Worm (Caenorhabditis elegans) whole organism, L1 larva: ENCODE results near the gene F44E2.4.
A peak's percentile ranks its signal among the peaks of the same experiment; 100 is the strongest.

Experiments used
- C16A3.4 ChIP-seq: fragments of 150-350 bp; optimal IDR thresholded peaks from 2 replicates; lab custom pipeline; 2014; ENCODE audit warnings: missing biosample characterization, missing genetic modification characterization
- alr-1 ChIP-seq: fragments of 200-800 bp; sonication (Bioruptor generic); optimal IDR thresholded peaks from 2 replicates; lab custom pipeline; 2018; ENCODE audit warnings: borderline replicate concordance, mild to moderate bottlenecking, missing genetic modification characterization, missing compliant biosample characterization
- ama-1 ChIP-seq: fragments of 150-350 bp; optimal IDR thresholded peaks from 2 replicates; lab custom pipeline; 2014
- blmp-1 ChIP-seq: fragments of 150-350 bp; optimal IDR thresholded peaks from 2 replicates; lab custom pipeline; 2014; ENCODE audit warnings: missing biosample characterization, missing genetic modification characterization
- ceh-63 ChIP-seq: fragments of 200-800 bp; sonication (Bioruptor generic); optimal IDR thresholded peaks from 2 replicates; lab custom pipeline; 2018; ENCODE audit warnings: mild to moderate bottlenecking, missing genetic modification characterization, missing compliant biosample characterization
- ceh-88 ChIP-seq: fragments of 200-800 bp; sonication (Bioruptor generic); IDR thresholded peaks from 2 replicates; pipeline ENCODE4 v1.3.6; 2022; ENCODE audit warnings: missing genetic modification characterization, missing compliant biosample characterization
- efl-1 ChIP-seq, 4 experiments: fragments of 150-350 bp; optimal IDR thresholded peaks in 3 of 4; peaks in 1 of 4; 1 replicate in 1 of 4; 2 replicates in 3 of 4; lab custom pipeline; 2014; ENCODE audit warnings: missing biosample characterization in 2 of 4, missing genetic modification characterization in 2 of 4, missing genetic modification reagents in 2 of 4
- egl-27 ChIP-seq, 2 experiments: fragments of 150-350 bp in 1 of 2; sonication (generic microtip); optimal IDR thresholded peaks; 3 replicates each; lab custom pipeline; 2017 to 2018; ENCODE audit warnings: missing biosample characterization in 2 of 2, missing genetic modification characterization in 2 of 2, missing genetic modification reagents in 2 of 2
- elt-2 ChIP-seq: sonication (generic microtip); optimal IDR thresholded peaks from 2 replicates; lab custom pipeline; 2016; ENCODE audit warnings: missing genetic modification characterization, mild to moderate bottlenecking, inconsistent platforms, missing compliant biosample characterization, missing genetic modification reagents
- elt-3 ChIP-seq, 6 experiments: fragments of 150-350 bp in 1 of 6; sonication (generic microtip); optimal IDR thresholded peaks; 2 replicates each; lab custom pipeline; 2017 to 2018; ENCODE audit warnings: missing biosample characterization in 6 of 6, missing genetic modification characterization in 6 of 6, inconsistent platforms in 1 of 6
- fkh-4 ChIP-seq: sonication (generic microtip); optimal IDR thresholded peaks from 2 replicates; lab custom pipeline; 2016; ENCODE audit warnings: missing compliant biosample characterization, missing genetic modification characterization, borderline replicate concordance
- hlh-4 ChIP-seq: sonication (generic microtip); optimal IDR thresholded peaks from 2 replicates; lab custom pipeline; 2016; ENCODE audit warnings: mild to moderate bottlenecking, missing genetic modification characterization, missing compliant biosample characterization
- hpl-2 ChIP-seq: fragments of 150-350 bp; optimal IDR thresholded peaks from 2 replicates; lab custom pipeline; 2014; ENCODE audit warnings: missing biosample characterization, missing genetic modification reagents, missing genetic modification characterization
- isw-1 ChIP-seq: fragments of 200-800 bp; sonication (Bioruptor generic); IDR thresholded peaks from 2 replicates; pipeline ENCODE4 v1.3.6; 2022; ENCODE audit warnings: missing genetic modification characterization, missing compliant biosample characterization
- jun-1 ChIP-seq: fragments of 150-350 bp; optimal IDR thresholded peaks from 2 replicates; lab custom pipeline; 2014; ENCODE audit warnings: missing biosample characterization, missing genetic modification reagents, missing genetic modification characterization
- lin-13 ChIP-seq: fragments of 150-350 bp; optimal IDR thresholded peaks from 2 replicates; lab custom pipeline; 2014; ENCODE audit warnings: missing biosample characterization, missing genetic modification reagents, missing genetic modification characterization
- lin-14 ChIP-seq: fragments of 200-800 bp; sonication (Bioruptor generic); optimal IDR thresholded peaks from 2 replicates; lab custom pipeline; 2018; ENCODE audit warnings: mild to moderate bottlenecking, missing genetic modification characterization, moderate library complexity, missing compliant biosample characterization
- lin-15B ChIP-seq: fragments of 150-350 bp; sonication (generic microtip); optimal IDR thresholded peaks from 3 replicates; lab custom pipeline; 2014; ENCODE audit warnings: missing biosample characterization, missing genetic modification characterization
- lin-35 ChIP-seq, 2 experiments: fragments of 150-350 bp; optimal IDR thresholded peaks; 2 replicates each; lab custom pipeline; 2014; ENCODE audit warnings: missing biosample characterization in 2 of 2, missing genetic modification characterization in 2 of 2, missing genetic modification reagents in 2 of 2
- lsy-2 ChIP-seq, 2 experiments: fragments of 150-350 bp; optimal IDR thresholded peaks; 2 replicates each; lab custom pipeline; 2014; ENCODE audit warnings: missing biosample characterization in 2 of 2, missing genetic modification characterization in 2 of 2
- mab-9 ChIP-seq: fragments of 200-800 bp; sonication (Bioruptor generic); IDR thresholded peaks from 2 replicates; pipeline ENCODE4 v1.3.6; 2022; ENCODE audit warnings: missing genetic modification reagents, missing genetic modification characterization, missing compliant biosample characterization
- mdl-1 ChIP-seq, 2 experiments: fragments of 150-350 bp; optimal IDR thresholded peaks; 2 replicates each; lab custom pipeline; 2014 to 2017; ENCODE audit warnings: missing biosample characterization in 2 of 2, missing genetic modification characterization in 2 of 2, inconsistent platforms in 1 of 2
- mef-2 ChIP-seq: fragments of 150-350 bp; optimal IDR thresholded peaks from 2 replicates; lab custom pipeline; 2014; ENCODE audit warnings: missing biosample characterization, missing genetic modification characterization
- mep-1 ChIP-seq: fragments of 150-350 bp; optimal IDR thresholded peaks from 2 replicates; lab custom pipeline; 2014; ENCODE audit warnings: missing biosample characterization, missing genetic modification characterization
- nhr-20 ChIP-seq: sonication (generic microtip); optimal IDR thresholded peaks from 2 replicates; lab custom pipeline; 2016; ENCODE audit warnings: mild to moderate bottlenecking, missing genetic modification characterization, missing compliant biosample characterization
- nhr-237 ChIP-seq: fragments of 150-350 bp; optimal IDR thresholded peaks from 2 replicates; lab custom pipeline; 2014; ENCODE audit warnings: missing biosample characterization, missing genetic modification characterization
- nhr-71 ChIP-seq: sonication (generic microtip); optimal IDR thresholded peaks from 2 replicates; lab custom pipeline; 2016; ENCODE audit warnings: mild to moderate bottlenecking, missing genetic modification characterization, moderate library complexity, missing compliant biosample characterization
- nhr-84 ChIP-seq: sonication (generic microtip); optimal IDR thresholded peaks from 2 replicates; lab custom pipeline; 2017; ENCODE audit warnings: missing biosample characterization, missing genetic modification characterization
- nhr-85 ChIP-seq: sonication (generic microtip); peaks from one replicate; lab custom pipeline; 2016; ENCODE audit warnings: missing genetic modification characterization, inconsistent platforms, missing compliant biosample characterization
- nhr-90 ChIP-seq: sonication (generic microtip); optimal IDR thresholded peaks from 2 replicates; lab custom pipeline; 2016; ENCODE audit warnings: mild to moderate bottlenecking, missing genetic modification characterization, missing compliant biosample characterization; ENCODE audit not compliant: poor library complexity
- pag-3 ChIP-seq: sonication (generic microtip); optimal IDR thresholded peaks from 2 replicates; lab custom pipeline; 2017; ENCODE audit warnings: missing genetic modification characterization, mild to moderate bottlenecking, missing compliant biosample characterization, antibody characterized with exemption, borderline replicate concordance; ENCODE audit not compliant: insufficient read depth
- pax-3 ChIP-seq: fragments of 200-800 bp; sonication (Bioruptor generic); optimal IDR thresholded peaks from 2 replicates; lab custom pipeline; 2018; ENCODE audit warnings: mild to moderate bottlenecking, missing genetic modification characterization, moderate library complexity, missing compliant biosample characterization
- rnt-1 ChIP-seq: sonication (generic microtip); optimal IDR thresholded peaks from 2 replicates; lab custom pipeline; 2016; ENCODE audit warnings: mild to moderate bottlenecking, missing genetic modification characterization, moderate library complexity, missing compliant biosample characterization
- skn-1 ChIP-seq: fragments of 150-350 bp; optimal IDR thresholded peaks from 2 replicates; lab custom pipeline; 2014; ENCODE audit warnings: missing biosample characterization, missing genetic modification characterization
- snpc-4 ChIP-seq: fragments of 150-350 bp; optimal IDR thresholded peaks from 2 replicates; lab custom pipeline; 2014; ENCODE audit warnings: missing biosample characterization, missing genetic modification characterization
- snu-23 ChIP-seq: sonication (generic microtip); optimal IDR thresholded peaks from 2 replicates; lab custom pipeline; 2016; ENCODE audit warnings: missing genetic modification characterization, missing compliant biosample characterization
- swsn-7 ChIP-seq: sonication (generic microtip); optimal IDR thresholded peaks from 2 replicates; lab custom pipeline; 2016; ENCODE audit warnings: missing genetic modification characterization, missing compliant biosample characterization
- unc-130 ChIP-seq: fragments of 150-350 bp; optimal IDR thresholded peaks from 2 replicates; lab custom pipeline; 2017; ENCODE audit warnings: missing biosample characterization, missing genetic modification characterization, inconsistent platforms
- vab-15 ChIP-seq: sonication (generic microtip); optimal IDR thresholded peaks from 2 replicates; lab custom pipeline; 2017; ENCODE audit warnings: missing genotype, mild to moderate bottlenecking, missing genetic modification characterization, missing compliant biosample characterization
- xbp-1 ChIP-seq: sonication (generic microtip); optimal IDR thresholded peaks from 2 replicates; lab custom pipeline; 2016; ENCODE audit warnings: missing genetic modification characterization, missing compliant biosample characterization
- zag-1 ChIP-seq: fragments of 150-350 bp; optimal IDR thresholded peaks from 2 replicates; lab custom pipeline; 2014; ENCODE audit warnings: missing biosample characterization, missing genetic modification characterization

Gene F44E2.4

ce11 chrIII:8867922-8868655 lies 29.9 kb upstream of the F44E2.4 start (continued):
- TF ChIP-seq efl-1 (optimal IDR thresholded peaks at IDR 0.05; lab: Kevin White, UChicago), result no peak
- peak; percentile 5 to 86 for TF ChIP-seq efl-1 (GFP tag; optimal IDR thresholded peaks at IDR 0.05 in 1 of 2; lab: Kevin White, UChicago)
- peak; percentile 87 for TF ChIP-seq blmp-1
- TF ChIP-seq snu-23 (GFP tag; lab: Kevin White, UChicago), result peak; percentile 42
- no peak for TF ChIP-seq egl-27 (tag; optimal IDR thresholded peaks at IDR 0.05; lab: Kevin White, UChicago)
- TF ChIP-seq zag-1 (tag; lab: Kevin White, UChicago), result no peak
- no peak for TF ChIP-seq snpc-4
- TF ChIP-seq nhr-90, result peak; percentile 40
- TF ChIP-seq C16A3.4 (tag; lab: Kevin White, UChicago), result no peak
- no peak for TF ChIP-seq mab-9 (GFP tag; lab: Robert Waterston, UW)

ce11 chrIII:8866983-8867842 lies 29.0 kb upstream of the F44E2.4 start:
- TF ChIP-seq hpl-2 (GFP tag; lab: Kevin White, UChicago) (no peak), unc-130 (tag; lab: Kevin White, UChicago) (peak; percentile 2), elt-3 (tag; optimal IDR thresholded peaks at IDR 0.05; lab: Kevin White, UChicago) (peak in 1 of 6 experiments; percentile 75), mef-2 (tag; lab: Kevin White, UChicago) (no peak), nhr-85 (tag; lab: Kevin White, UChicago) (peak; percentile 81), lin-35 (GFP tag; optimal IDR thresholded peaks at IDR 0.05; lab: Kevin White, UChicago) (peak in 1 of 2 experiments; percentile 61), C16A3.4 (tag; lab: Kevin White, UChicago) (peak; percentile 4), lsy-2 (tag; optimal IDR thresholded peaks at IDR 0.05; lab: Kevin White, UChicago) (peak; percentile 6 to 13), xbp-1 (tag; lab: Kevin White, UChicago) (peak; percentile 10), isw-1 (GFP tag; lab: Robert Waterston, UW) (no peak), lin-13 (GFP tag; lab: Kevin White, UChicago) (no peak), vab-15 (tag; lab: Kevin White, UChicago) (peak; percentile 5), rnt-1 (tag; lab: Kevin White, UChicago) (peak; percentile 44), jun-1 (peak; percentile 10), blmp-1 (peak; percentile 91), ceh-88 (no peak), nhr-71 (peak; percentile 16), elt-2 (tag; lab: Kevin White, UChicago) (no peak), lin-14 (GFP tag; lab: Kevin White, UChicago) (peak; percentile 49), mep-1 (tag; lab: Kevin White, UChicago) (peak; percentile 33), skn-1 (tag; lab: Kevin White, UChicago) (peak; percentile 8), efl-1 (optimal IDR thresholded peaks at IDR 0.05; lab: Kevin White, UChicago) (no peak), efl-1 (GFP tag; optimal IDR thresholded peaks at IDR 0.05 in 1 of 2; lab: Kevin White, UChicago) (peak in 1 of 2 experiments; percentile 73), ama-1 (lab: Kevin White, UChicago) (peak; percentile 80), mdl-1 (tag; optimal IDR thresholded peaks at IDR 0.05; lab: Kevin White, UChicago) (peak in 1 of 2 experiments; percentile 45), nhr-20 (peak; percentile 62)

DNA sequence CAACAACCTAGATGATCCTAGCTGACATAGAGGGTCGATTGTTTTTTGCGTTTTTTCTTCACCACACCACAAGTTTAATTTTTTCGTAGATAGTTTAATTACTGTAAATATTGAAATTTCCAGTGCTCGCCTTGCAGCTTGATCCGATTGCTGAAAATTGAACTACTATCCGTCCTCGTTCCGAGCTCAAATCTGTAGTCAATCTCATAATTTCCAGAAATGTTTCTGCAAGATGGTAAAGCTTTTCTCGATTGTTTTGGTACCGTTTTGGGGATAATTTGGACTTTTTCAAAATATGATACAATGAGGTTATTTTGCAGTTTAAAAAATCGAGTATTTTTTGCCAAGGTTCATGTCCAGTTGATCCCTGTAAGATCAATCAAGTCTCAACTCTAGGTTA lies 27.8 kb upstream of the F44E2.4 start:
- TF ChIP-seq efl-1 (optimal IDR thresholded peaks at IDR 0.05; lab: Kevin White, UChicago) (no peak), efl-1 (GFP tag; optimal IDR thresholded peaks at IDR 0.05 in 1 of 2; lab: Kevin White, UChicago) (peak in 1 of 2 experiments; percentile 63), C16A3.4 (tag; lab: Kevin White, UChicago) (no peak)

DNA sequence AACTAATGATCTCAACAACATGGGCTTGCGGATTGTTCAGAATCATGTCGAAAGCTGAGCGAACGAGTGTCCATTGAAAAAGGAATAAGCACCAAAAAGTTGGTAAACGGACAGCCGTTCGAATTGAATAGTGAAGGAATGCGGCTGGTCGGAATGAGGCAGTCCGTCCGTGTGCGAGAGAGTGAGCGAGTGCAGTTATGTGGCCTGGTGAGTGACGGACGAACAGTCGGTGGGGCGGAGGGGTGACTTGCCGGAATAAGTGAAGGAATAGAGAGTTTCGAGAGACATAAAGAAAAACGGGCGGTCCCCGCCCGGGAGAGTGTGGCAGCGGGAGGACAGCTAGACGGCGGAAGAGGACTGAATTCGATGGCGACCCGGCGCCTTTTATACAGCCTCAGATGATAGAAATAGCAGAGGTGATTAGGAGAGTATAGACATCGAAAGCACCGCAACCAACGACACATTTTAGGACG lies 27.1 kb upstream of the F44E2.4 start:
- TF ChIP-seq ceh-63 (GFP tag; lab: Kevin White, UChicago) (no peak), hlh-4 (no peak), swsn-7 (tag; lab: Kevin White, UChicago) (peak; percentile 78), zag-1 (tag; lab: Kevin White, UChicago) (no peak), ceh-88 (peak; percentile 54; the same call in 1 of the 2 replicates), pax-3 (tag; lab: Kevin White, UChicago) (no peak), lsy-2 (tag; optimal IDR thresholded peaks at IDR 0.05; lab: Kevin White, UChicago) (peak; percentile 59 to 66), alr-1 (no peak), lin-15B (tag; lab: Kevin White, UChicago) (peak; percentile 2), nhr-84 (tag; lab: Kevin White, UChicago) (no peak), pag-3 (tag; lab: Kevin White, UChicago) (peak; percentile 79), vab-15 (tag; lab: Kevin White, UChicago) (no peak), elt-3 (tag; optimal IDR thresholded peaks at IDR 0.05; lab: Kevin White, UChicago) (peak in 3 of 6 experiments; percentile 6 to 29 (median 19)), jun-1 (peak; percentile 22), fkh-4 (tag; lab: Kevin White, UChicago) (no peak), nhr-237 (no peak), nhr-85 (tag; lab: Kevin White, UChicago) (peak; percentile 74)
